Worm (Caenorhabditis elegans) whole organism, L4 larva: ENCODE results near the gene F35H8.12.

Experiments used
- D1046.2 ChIP-seq: fragments of 200-800 bp; sonication (Bioruptor generic); IDR thresholded peaks from 2 replicates; pipeline ENCODE4 v1.3.6; 2022; ENCODE audit warnings: missing genetic modification characterization, missing compliant biosample characterization
- F10B5.3 ChIP-seq: sonication (generic microtip); optimal IDR thresholded peaks from 2 replicates; lab custom pipeline; 2016; ENCODE audit warnings: mild to moderate bottlenecking, missing genetic modification characterization, missing compliant biosample characterization
- F26F4.8 ChIP-seq: fragments of 200-800 bp; sonication (Bioruptor generic); conservative IDR thresholded peaks from 2 replicates; pipeline ENCODE4 v1.3.6; 2022; ENCODE audit warnings: missing genetic modification characterization, missing compliant biosample characterization
- Y5F2A.4 ChIP-seq: fragments of 200-800 bp; sonication (Bioruptor generic); optimal IDR thresholded peaks from 2 replicates; lab custom pipeline; 2018; ENCODE audit warnings: mild to moderate bottlenecking, missing genetic modification characterization, missing compliant biosample characterization
- Y75B8A.6 ChIP-seq: fragments of 200-800 bp; sonication (Bioruptor generic); IDR thresholded peaks from 2 replicates; pipeline ENCODE4 v1.3.6; 2022; ENCODE audit warnings: missing genetic modification reagents, missing genetic modification characterization, missing compliant biosample characterization
- ZK337.2 ChIP-seq: fragments of 200-800 bp; sonication (Bioruptor generic); IDR thresholded peaks from 2 replicates; pipeline ENCODE4 v1.3.6; 2022; ENCODE audit warnings: missing genetic modification reagents, missing genetic modification characterization, missing compliant biosample characterization
- ZK546.5 ChIP-seq, 2 experiments: sonication (generic microtip); optimal IDR thresholded peaks; 2 replicates each; lab custom pipeline; 2017; ENCODE audit warnings: missing biosample characterization in 2 of 2, missing genetic modification characterization in 2 of 2
- aly-2 ChIP-seq: sonication (generic microtip); optimal IDR thresholded peaks from 2 replicates; lab custom pipeline; 2018; ENCODE audit warnings: missing biosample characterization, missing genetic modification characterization
- ama-1 ChIP-seq: fragments of 150-350 bp; optimal IDR thresholded peaks from 2 replicates; lab custom pipeline; 2014; ENCODE audit warnings: inconsistent platforms, mixed read lengths
- arid-1 ChIP-seq: fragments of 200-800 bp; sonication (Bioruptor generic); conservative IDR thresholded peaks from 2 replicates; pipeline ENCODE4 v1.3.6; 2022; ENCODE audit warnings: missing genetic modification reagents, missing genetic modification characterization, missing compliant biosample characterization
- attf-4 ChIP-seq: sonication (generic microtip); optimal IDR thresholded peaks from 3 replicates; lab custom pipeline; 2017; ENCODE audit warnings: missing biosample characterization, missing genetic modification characterization
- ceh-28 ChIP-seq: fragments of 150-350 bp; optimal IDR thresholded peaks from 2 replicates; lab custom pipeline; 2014; ENCODE audit warnings: missing biosample characterization, missing genetic modification reagents, missing genetic modification characterization
- ceh-62 ChIP-seq: sonication (generic microtip); optimal IDR thresholded peaks from 2 replicates; lab custom pipeline; 2017; ENCODE audit warnings: missing biosample characterization, missing genetic modification characterization
- ceh-82 ChIP-seq: sonication (generic microtip); optimal IDR thresholded peaks from 2 replicates; lab custom pipeline; 2017; ENCODE audit warnings: missing biosample characterization, missing genetic modification characterization
- ces-1 ChIP-seq: fragments of 150-350 bp; sonication (generic microtip); optimal IDR thresholded peaks from 4 replicates; lab custom pipeline; 2014; ENCODE audit warnings: missing biosample characterization, missing genetic modification reagents, missing genetic modification characterization
- cey-2 ChIP-seq: sonication (generic microtip); optimal IDR thresholded peaks from 3 replicates; lab custom pipeline; 2017; ENCODE audit warnings: missing genetic modification characterization, mild to moderate bottlenecking, missing compliant biosample characterization, antibody characterized with exemption, borderline replicate concordance; ENCODE audit not compliant: insufficient read depth
- daf-12 ChIP-seq: fragments of 150-350 bp; optimal IDR thresholded peaks from 2 replicates; lab custom pipeline; 2014; ENCODE audit warnings: missing biosample characterization, missing genetic modification reagents, missing genetic modification characterization
- dmd-8 ChIP-seq: fragments of 200-800 bp; sonication (Bioruptor generic); IDR thresholded peaks from 2 replicates; pipeline ENCODE4 v1.3.6; 2022; ENCODE audit warnings: missing genetic modification characterization, missing compliant biosample characterization
- egl-27 ChIP-seq: sonication (generic microtip); optimal IDR thresholded peaks from 3 replicates; lab custom pipeline; 2017; ENCODE audit warnings: missing biosample characterization, missing genetic modification reagents, missing genetic modification characterization
- fkh-10 ChIP-seq: fragments of 150-350 bp; optimal IDR thresholded peaks from 2 replicates; lab custom pipeline; 2014; ENCODE audit warnings: missing biosample characterization, missing genetic modification reagents, missing genetic modification characterization
- fos-1 ChIP-seq: fragments of 150-350 bp; optimal IDR thresholded peaks from 2 replicates; lab custom pipeline; 2014; ENCODE audit warnings: missing biosample characterization, missing genetic modification characterization
- jun-1 ChIP-seq: fragments of 150-350 bp; optimal IDR thresholded peaks from 2 replicates; lab custom pipeline; 2014; ENCODE audit warnings: missing biosample characterization, missing genetic modification reagents, missing genetic modification characterization
- lin-1 ChIP-seq: fragments of 200-800 bp; sonication (Bioruptor generic); IDR thresholded peaks from 2 replicates; pipeline ENCODE4 v1.3.6; 2022; ENCODE audit warnings: missing genetic modification reagents, missing genetic modification characterization, missing compliant biosample characterization
- lin-15B ChIP-seq: fragments of 150-350 bp; sonication (generic microtip); optimal IDR thresholded peaks from 3 replicates; lab custom pipeline; 2014; ENCODE audit warnings: missing biosample characterization, missing genetic modification characterization
- lin-29 ChIP-seq: fragments of 200-800 bp; sonication (Bioruptor generic); IDR thresholded peaks from 2 replicates; pipeline ENCODE4 v1.3.6; 2022; ENCODE audit warnings: missing genetic modification reagents, missing genetic modification characterization, missing compliant biosample characterization
- lir-3 ChIP-seq: sonication (generic microtip); optimal IDR thresholded peaks from 2 replicates; lab custom pipeline; 2016; ENCODE audit warnings: mild to moderate bottlenecking, missing genetic modification characterization, missing compliant biosample characterization
- madf-5 ChIP-seq, 2 experiments: fragments of 200-800 bp; sonication (Bioruptor generic); IDR thresholded peaks; 2 replicates each; pipeline ENCODE4 v1.3.6; 2022; ENCODE audit warnings: missing compliant biosample characterization in 2 of 2, missing genetic modification characterization in 2 of 2
- mdl-1 ChIP-seq, 2 experiments: fragments of 150-350 bp in 1 of 2; sonication (generic microtip) in 1 of 2; optimal IDR thresholded peaks; 2 replicates each; lab custom pipeline; 2014 to 2017; ENCODE audit warnings: missing biosample characterization in 2 of 2, missing genetic modification characterization in 2 of 2
- mdt-29 ChIP-seq: fragments of 200-800 bp; sonication (Bioruptor generic); IDR thresholded peaks from 2 replicates; pipeline ENCODE4 v1.3.6; 2022; ENCODE audit warnings: missing genetic modification reagents, missing genetic modification characterization, missing compliant biosample characterization
- mep-1 ChIP-seq: fragments of 150-350 bp; sonication (generic microtip); optimal IDR thresholded peaks from 3 replicates; lab custom pipeline; 2014; ENCODE audit warnings: missing biosample characterization, missing genetic modification characterization
- nhr-10 ChIP-seq: fragments of 150-350 bp; optimal IDR thresholded peaks from 2 replicates; lab custom pipeline; 2014; ENCODE audit warnings: missing biosample characterization, missing genetic modification characterization
- nhr-111 ChIP-seq: fragments of 200-800 bp; sonication (Bioruptor generic); optimal IDR thresholded peaks from 2 replicates; lab custom pipeline; 2018; ENCODE audit warnings: mild to moderate bottlenecking, missing genetic modification characterization, missing compliant biosample characterization
- nhr-25 ChIP-seq: sonication (generic microtip); optimal IDR thresholded peaks from 2 replicates; lab custom pipeline; 2017; ENCODE audit warnings: missing genetic modification characterization, mild to moderate bottlenecking, missing compliant biosample characterization, antibody characterized with exemption, moderate library complexity, borderline replicate concordance; ENCODE audit not compliant: insufficient read depth
- nhr-41 ChIP-seq: fragments of 200-800 bp; sonication (Bioruptor generic); IDR thresholded peaks from 2 replicates; pipeline ENCODE4 v1.3.6; 2022; ENCODE audit warnings: missing genetic modification reagents, missing genetic modification characterization, missing compliant biosample characterization
- nhr-42 ChIP-seq: fragments of 200-800 bp; sonication (Bioruptor generic); IDR thresholded peaks from 2 replicates; pipeline ENCODE4 v1.3.6; 2022; ENCODE audit warnings: missing genetic modification characterization, missing compliant biosample characterization
- nhr-48 ChIP-seq: sonication (generic microtip); optimal IDR thresholded peaks from 2 replicates; lab custom pipeline; 2016; ENCODE audit warnings: mild to moderate bottlenecking, missing genetic modification characterization, missing compliant biosample characterization
- nhr-6 ChIP-seq: fragments of 150-350 bp; optimal IDR thresholded peaks from 2 replicates; lab custom pipeline; 2014; ENCODE audit warnings: missing biosample characterization, missing genetic modification characterization
- php-3 ChIP-seq: fragments of 200-800 bp; sonication (Bioruptor generic); IDR thresholded peaks from 2 replicates; pipeline ENCODE4 v1.3.6; 2022; ENCODE audit warnings: missing genetic modification reagents, missing genetic modification characterization, missing compliant biosample characterization
- saeg-2 ChIP-seq: fragments of 200-800 bp; sonication (Bioruptor generic); IDR thresholded peaks from 2 replicates; pipeline ENCODE4 v1.3.6; 2022; ENCODE audit warnings: missing genetic modification reagents, missing genetic modification characterization, missing compliant biosample characterization
- sdz-12 ChIP-seq: fragments of 200-800 bp; sonication (Bioruptor generic); optimal IDR thresholded peaks from 2 replicates; lab custom pipeline; 2018; ENCODE audit warnings: mild to moderate bottlenecking, missing genetic modification characterization, missing compliant biosample characterization
- set-16 ChIP-seq: fragments of 200-800 bp; sonication (Bioruptor generic); IDR thresholded peaks from 2 replicates; pipeline ENCODE4 v1.3.6; 2022; ENCODE audit warnings: missing genetic modification reagents, missing genetic modification characterization, missing compliant biosample characterization
- skn-1 ChIP-seq: fragments of 150-350 bp; optimal IDR thresholded peaks from 2 replicates; lab custom pipeline; 2014; ENCODE audit warnings: missing biosample characterization, missing genetic modification characterization
- snpc-1.2 ChIP-seq: fragments of 200-800 bp; sonication (Bioruptor generic); IDR thresholded peaks from 2 replicates; pipeline ENCODE4 v1.3.6; 2022; ENCODE audit warnings: missing genetic modification reagents, missing genetic modification characterization, missing compliant biosample characterization
- snpc-4 ChIP-seq: fragments of 150-350 bp; optimal IDR thresholded peaks from 2 replicates; lab custom pipeline; 2014; ENCODE audit warnings: missing biosample characterization, missing genetic modification characterization
- tag-97 ChIP-seq: fragments of 200-800 bp; sonication (Bioruptor generic); IDR thresholded peaks from 2 replicates; pipeline ENCODE4 v1.3.6; 2022; ENCODE audit warnings: missing genetic modification characterization, missing compliant biosample characterization
- unc-130 ChIP-seq: sonication (generic microtip); optimal IDR thresholded peaks from 2 replicates; lab custom pipeline; 2016; ENCODE audit warnings: missing genetic modification reagents, missing genetic modification characterization, missing compliant biosample characterization
- unc-62 ChIP-seq, 3 experiments: fragments of 150-350 bp in 1 of 3; sonication (generic microtip); optimal IDR thresholded peaks in 2 of 3; peaks in 1 of 3; 1 replicate in 1 of 3; 2 replicates in 2 of 3; lab custom pipeline; 2014 to 2017; ENCODE audit warnings: missing biosample characterization in 3 of 3, missing genetic modification characterization in 3 of 3, missing genetic modification reagents in 3 of 3, missing genotype in 1 of 3
- zag-1 ChIP-seq: fragments of 150-350 bp; optimal IDR thresholded peaks from 2 replicates; lab custom pipeline; 2014; ENCODE audit warnings: missing biosample characterization, missing genetic modification characterization
- zfp-2 ChIP-seq: sonication (generic microtip); optimal IDR thresholded peaks from 2 replicates; lab custom pipeline; 2016; ENCODE audit warnings: mild to moderate bottlenecking, missing genetic modification characterization, missing compliant biosample characterization
- zfp-3 ChIP-seq: fragments of 200-800 bp; sonication (Bioruptor generic); conservative IDR thresholded peaks from 2 replicates; pipeline ENCODE4 v1.3.6; 2022; ENCODE audit warnings: missing genetic modification reagents, missing genetic modification characterization, missing compliant biosample characterization
- zip-2 ChIP-seq: fragments of 150-350 bp; optimal IDR thresholded peaks from 2 replicates; lab custom pipeline; 2014; ENCODE audit warnings: missing biosample characterization, missing genetic modification characterization
- ztf-11 ChIP-seq: fragments of 150-350 bp; optimal IDR thresholded peaks from 2 replicates; lab custom pipeline; 2014; ENCODE audit warnings: missing biosample characterization, missing genetic modification characterization
- ztf-7 ChIP-seq: fragments of 150-350 bp; optimal IDR thresholded peaks from 2 replicates; lab custom pipeline; 2014; ENCODE audit warnings: missing biosample characterization, missing genetic modification characterization

The F35H8.12 gene

DNA sequence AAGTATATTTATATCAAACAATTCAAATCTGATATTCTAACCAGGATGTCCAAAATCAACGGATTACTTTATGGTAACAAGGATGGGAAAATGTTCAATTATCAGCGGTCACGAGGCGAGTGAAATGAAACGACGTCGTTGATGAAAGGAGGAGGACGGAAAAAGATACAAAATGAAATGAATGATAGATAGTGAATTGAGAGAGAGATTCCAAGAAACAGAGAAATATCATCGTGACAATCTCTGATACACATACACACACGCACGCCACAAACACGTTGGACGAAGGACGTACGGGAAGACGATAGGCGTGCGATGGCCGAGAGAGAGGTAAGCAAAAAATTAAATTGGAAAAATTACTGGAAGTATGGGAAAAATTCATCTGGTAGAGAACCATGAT, 49.4 kb downstream of the F35H8.12 start (continued):
- TF ChIP-seq nhr-6 (tag; lab: Kevin White, UChicago) (peak; percentile 58), lin-15B (tag; lab: Kevin White, UChicago) (no peak), aly-2 (no peak), lin-29 (GFP tag; lab: Robert Waterston, UW) (no peak), snpc-4 (no peak), attf-4 (no peak), ceh-82 (no peak), zag-1 (tag; lab: Kevin White, UChicago) (no peak), daf-12 (tag; lab: Kevin White, UChicago) (no peak), sdz-12 (no peak), unc-62 (GFP tag; optimal IDR thresholded peaks at IDR 0.05 in 1 of 2; lab: Kevin White, UChicago) (peak in 1 of 2 experiments; percentile 100), unc-62 (tag; optimal IDR thresholded peaks at IDR 0.05; lab: Kevin White, UChicago) (no peak), mep-1 (tag; lab: Kevin White, UChicago) (peak; percentile 66), ama-1 (lab: Kevin White, UChicago) (no peak), zfp-2 (no peak), F26F4.8 (no peak), unc-130 (GFP tag; lab: Kevin White, UChicago) (no peak), cey-2 (no peak), lin-1 (GFP tag; lab: Robert Waterston, UW) (peak; percentile 56), zip-2 (tag; lab: Kevin White, UChicago) (no peak), ZK546.5 (tag; optimal IDR thresholded peaks at IDR 0.05; lab: Kevin White, UChicago) (no peak), egl-27 (tag; lab: Kevin White, UChicago) (no peak), ces-1 (GFP tag; lab: Kevin White, UChicago) (no peak), skn-1 (tag; lab: Kevin White, UChicago) (no peak), saeg-2 (GFP tag; lab: Robert Waterston, UW) (0 out of 2 replicates have a peak, but pooled peaks have one; percentile 18), madf-5 (GFP tag; IDR thresholded peaks at IDR 0.05; lab: Robert Waterston, UW) (no peak), set-16 (no peak), ceh-62 (no peak), arid-1 (GFP tag; lab: Robert Waterston, UW) (no peak), Y5F2A.4 (GFP tag; lab: Kevin White, UChicago) (no peak), dmd-8 (GFP tag; lab: Robert Waterston, UW) (0 out of 2 replicates have a peak, but pooled peaks have one; percentile 53), ZK337.2 (no peak), D1046.2 (GFP tag; lab: Robert Waterston, UW) (no peak), ztf-7 (tag; lab: Kevin White, UChicago) (no peak), ceh-28 (tag; lab: Kevin White, UChicago) (no peak), jun-1 (no peak), mdt-29 (GFP tag; lab: Robert Waterston, UW) (no peak), snpc-1.2 (GFP tag; lab: Robert Waterston, UW) (no peak), tag-97 (GFP tag; lab: Robert Waterston, UW) (no peak), ztf-11 (tag; lab: Kevin White, UChicago) (no peak), fkh-10 (GFP tag; lab: Kevin White, UChicago) (no peak), php-3 (peak; percentile 33; the same call in 1 of the 2 replicates), zfp-3 (GFP tag; lab: Robert Waterston, UW) (no peak), nhr-111 (GFP tag; lab: Kevin White, UChicago) (no peak), nhr-48 (tag; lab: Kevin White, UChicago) (peak; percentile 90), F10B5.3 (tag; lab: Kevin White, UChicago) (no peak), Y75B8A.6 (no peak), lir-3 (tag; lab: Kevin White, UChicago) (no peak), nhr-41 (GFP tag; lab: Robert Waterston, UW) (no peak), nhr-42 (no peak), mdl-1 (tag; optimal IDR thresholded peaks at IDR 0.05; lab: Kevin White, UChicago) (peak; percentile 50 to 96), nhr-25 (tag; lab: Kevin White, UChicago) (peak; percentile 29), fos-1 (tag; lab: Kevin White, UChicago) (no peak), nhr-10 (tag; lab: Kevin White, UChicago) (peak; percentile 74)
